Worm (Caenorhabditis elegans): Measurements from ENCODE around the gene C17F4.8.
"Not testable (repeated sequence)": the region's sequence is repeated elsewhere in the genome, so short reads cannot be mapped to it uniquely, and the experiment has no call there.

The C17F4.8 gene

DNA sequence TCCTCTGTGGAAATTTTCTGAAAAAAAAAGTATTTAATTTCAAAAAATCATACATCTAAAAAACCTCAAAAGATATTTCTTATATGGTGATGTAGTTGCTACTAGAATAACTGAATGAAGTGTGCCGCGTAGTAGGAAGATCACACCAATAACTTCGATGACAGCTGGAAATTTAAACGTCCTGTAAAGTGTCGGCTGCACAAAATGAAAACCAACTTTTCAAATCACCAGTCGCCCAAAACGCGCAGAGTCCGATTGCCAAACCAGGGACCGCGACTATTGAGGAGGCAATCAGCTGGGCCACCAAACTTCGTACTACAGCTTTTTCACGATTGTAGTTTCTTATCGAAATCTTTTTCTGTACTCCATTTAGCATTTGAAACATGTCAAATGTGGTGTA lies 33.4 kb downstream of the C17F4.8 start, which contains the start of gene sri-48:
sri-48 (minus strand) TSS at position 101 of the 400 bp plus-strand sequence.
- not testable (repeated sequence) for TF ChIP-seq B0310.2 (tag; optimal IDR thresholded peaks at IDR 0.05); tbx-37 (GFP tag; conservative IDR thresholded peaks at IDR 0.05); hmg-4 (GFP tag; optimal IDR thresholded peaks at IDR 0.05)

ce11 chrII:3198998-3199397 lies 35.6 kb downstream of the C17F4.8 start, which contains the start of gene sri-51:
sri-51 (minus strand) TSS chrII:3199098.
- TF ChIP-seq ceh-36 (tag; optimal IDR thresholded peaks at IDR 0.05), result no peak
- TF ChIP-seq hmbx-1 (tag; optimal IDR thresholded peaks at IDR 0.05), result no peak
- TF ChIP-seq tbx-37 (GFP tag; conservative IDR thresholded peaks at IDR 0.05), result no peak
- TF ChIP-seq sea-1 (GFP tag; conservative IDR thresholded peaks at IDR 0.05), result no peak
- no peak for TF ChIP-seq flt-1 (GFP tag; IDR thresholded peaks at IDR 0.05)
- no peak for TF ChIP-seq ets-7 (tag; optimal IDR thresholded peaks at IDR 0.05)
- TF ChIP-seq hnd-1 (tag; optimal IDR thresholded peaks at IDR 0.05), result no peak
- no peak for TF ChIP-seq hmg-4 (GFP tag; optimal IDR thresholded peaks at IDR 0.05)
- no peak for TF ChIP-seq ceh-13 (GFP tag; optimal IDR thresholded peaks at IDR 0.05)
- no peak for TF ChIP-seq pes-1 (GFP tag; IDR thresholded peaks at IDR 0.05)
- TF ChIP-seq tra-4 (tag; optimal IDR thresholded peaks at IDR 0.05), result no peak

DNA sequence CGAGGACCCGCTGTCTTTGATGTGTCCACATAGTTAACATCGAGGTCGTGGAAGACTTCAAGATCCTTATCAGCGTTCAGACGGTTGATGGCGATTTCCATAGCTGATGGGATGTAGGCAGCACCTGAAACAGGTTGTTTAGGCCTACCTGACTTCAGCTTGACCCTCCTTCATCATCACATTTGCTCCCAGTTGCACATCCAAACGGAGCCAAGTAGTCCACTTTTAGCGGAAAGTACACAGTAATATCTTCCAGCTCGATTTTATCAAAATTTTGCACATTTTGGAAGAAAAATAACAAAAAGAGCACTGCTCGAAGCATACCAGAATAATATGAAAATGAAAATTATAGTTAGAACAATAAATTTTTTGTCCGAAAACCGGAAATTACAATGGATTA lies 37.7 kb downstream of the C17F4.8 start, which contains the start of gene gcy-15:
gcy-15 (minus strand) TSS at position 101 of the 400 bp plus-strand sequence.
- no peak for TF ChIP-seq hnd-1 (tag; optimal IDR thresholded peaks at IDR 0.05)
- no peak for TF ChIP-seq hmg-4 (GFP tag; optimal IDR thresholded peaks at IDR 0.05)
- no peak for TF ChIP-seq sea-1 (GFP tag; conservative IDR thresholded peaks at IDR 0.05)
- no peak for TF ChIP-seq tra-4 (tag; optimal IDR thresholded peaks at IDR 0.05)
- TF ChIP-seq ceh-36 (tag; optimal IDR thresholded peaks at IDR 0.05), result no peak
- no peak for TF ChIP-seq aly-1 (tag; optimal IDR thresholded peaks at IDR 0.05)
- TF ChIP-seq tbx-37 (GFP tag; conservative IDR thresholded peaks at IDR 0.05), result no peak

DNA sequence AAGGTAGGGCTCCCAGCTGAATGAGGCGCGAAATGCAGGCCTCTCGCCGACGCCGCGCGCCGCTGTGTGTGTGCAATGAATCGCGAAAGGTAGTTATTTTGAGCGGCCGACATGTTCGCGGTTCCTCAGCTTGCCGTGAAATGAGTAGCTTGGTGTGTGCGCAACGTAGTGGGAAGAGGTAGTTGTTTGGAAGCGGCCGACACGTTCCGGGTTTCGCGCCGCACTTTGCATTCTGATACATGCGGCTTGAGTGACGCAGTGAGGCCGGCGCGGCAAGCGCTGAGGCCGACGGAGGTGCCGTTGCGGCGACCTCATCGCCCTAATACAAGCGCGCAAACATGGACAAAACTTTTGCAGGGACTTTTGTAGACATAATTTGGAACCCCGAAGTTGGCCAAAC lies 38.9 kb downstream of the C17F4.8 start:
- TF ChIP-seq hnd-1 (tag; optimal IDR thresholded peaks at IDR 0.05) (no peak), flt-1 (GFP tag; IDR thresholded peaks at IDR 0.05) (no peak), aly-1 (tag; optimal IDR thresholded peaks at IDR 0.05) (no peak), ceh-36 (tag; optimal IDR thresholded peaks at IDR 0.05) (no peak), F13C5.2 (tag; optimal IDR thresholded peaks at IDR 0.05) (no peak), pes-1 (GFP tag; IDR thresholded peaks at IDR 0.05) (no peak), B0310.2 (tag; optimal IDR thresholded peaks at IDR 0.05) (no peak), ama-1 (optimal IDR thresholded peaks at IDR 0.05) (no peak), tra-4 (tag; optimal IDR thresholded peaks at IDR 0.05) (no peak), tbx-37 (GFP tag; conservative IDR thresholded peaks at IDR 0.05) (no peak), tbx-11 (GFP tag; IDR thresholded peaks at IDR 0.05) (no peak), scrt-1 (GFP tag; IDR thresholded peaks at IDR 0.05) (no peak), ceh-13 (GFP tag; optimal IDR thresholded peaks at IDR 0.05) (no peak), hmg-4 (GFP tag; optimal IDR thresholded peaks at IDR 0.05) (no peak), hmbx-1 (tag; optimal IDR thresholded peaks at IDR 0.05) (no peak), ets-7 (tag; optimal IDR thresholded peaks at IDR 0.05) (no peak), sea-1 (GFP tag; conservative IDR thresholded peaks at IDR 0.05) (no peak)

DNA sequence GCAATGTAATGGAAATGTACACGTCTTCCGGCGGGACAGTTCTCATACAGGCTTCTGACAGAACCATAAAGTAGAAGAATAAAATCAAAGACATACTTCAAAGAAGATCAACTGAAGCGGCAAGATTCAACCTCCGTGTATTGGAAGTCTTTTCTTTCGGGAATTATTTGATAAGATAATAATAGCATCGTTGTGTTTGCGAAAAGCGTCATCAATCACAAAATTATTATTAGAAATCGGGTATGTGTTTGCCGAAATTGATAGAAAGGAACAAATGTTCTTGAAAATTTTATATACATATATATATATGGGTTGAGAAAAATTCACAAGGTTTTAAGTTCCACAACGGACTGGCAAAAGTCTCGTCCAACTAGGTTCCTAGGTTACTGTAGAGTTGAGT lies 43.1 kb downstream of the C17F4.8 start, which contains the start of gene Y27F2A.9:
Y27F2A.9 (minus strand) TSS at position 101 of the 400 bp plus-strand sequence.
- TF ChIP-seq tbx-11, scrt-1, pes-1 (GFP tag; IDR thresholded peaks at IDR 0.05): not testable (repeated sequence)

ce11 chrII:3189038-3189437 lies 45.6 kb downstream of the C17F4.8 start, which contains the start of gene Y27F2A.11:
Y27F2A.11 (plus strand) TSS chrII:3189338.
- not testable (repeated sequence) for TF ChIP-seq aly-1 (tag; optimal IDR thresholded peaks at IDR 0.05); tbx-11 (GFP tag; IDR thresholded peaks at IDR 0.05); F13C5.2 (tag; optimal IDR thresholded peaks at IDR 0.05)

DNA sequence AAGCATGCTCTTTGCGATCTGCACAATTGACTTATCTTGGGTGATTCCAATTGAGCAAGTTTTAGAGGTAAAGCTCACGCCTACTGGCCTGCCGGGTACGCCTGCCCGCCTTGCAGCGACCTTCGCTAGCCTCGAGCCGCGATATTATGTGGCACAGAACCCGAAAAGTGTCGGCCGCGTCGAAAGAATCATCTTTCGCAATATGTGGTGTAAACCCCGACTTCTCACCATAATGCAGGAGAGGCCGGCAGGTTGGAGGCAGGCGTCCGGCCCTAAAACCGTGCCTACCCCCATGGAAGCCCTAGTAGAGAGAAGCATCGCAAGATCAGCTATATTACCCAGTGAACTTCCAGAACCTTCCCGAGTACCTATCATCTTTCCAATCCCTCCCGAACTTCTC lies 48.8 kb downstream of the C17F4.8 start:
- TF ChIP-seq sea-1 (GFP tag; conservative IDR thresholded peaks at IDR 0.05) (no peak), ceh-13 (GFP tag; optimal IDR thresholded peaks at IDR 0.05) (no peak)

- TF ChIP-seq scrt-1 (GFP tag; IDR thresholded peaks at IDR 0.05); tra-4 (tag; optimal IDR thresholded peaks at IDR 0.05); ceh-36 (tag; optimal IDR thresholded peaks at IDR 0.05): not testable (repeated sequence)
Observed at ce11 chrII:3184858-3185257, 49.8 kb downstream of the C17F4.8 start, which contains the start of gene sri-78. sri-78 (plus strand) TSS chrII:3185158.

ce11 chrII:3183300-3183840 lies 51.3 kb downstream of the C17F4.8 start, which contains the start of the genes Y27F2A.6 and Y27F2A.8:
Y27F2A.6 (minus strand) TSS chrII:3183400.
Y27F2A.8 (plus strand) TSS chrII:3183790.
- not testable (repeated sequence) for TF ChIP-seq tra-4 (tag; optimal IDR thresholded peaks at IDR 0.05); ama-1 (optimal IDR thresholded peaks at IDR 0.05); hmbx-1 (tag; optimal IDR thresholded peaks at IDR 0.05)

Measured in whole organism, early embryonic.